Worm (Caenorhabditis elegans) whole organism, young adult: ENCODE results near the gene grwd-1.

Experiments used
- B0019.2 ChIP-seq: fragments of 200-800 bp; sonication (Bioruptor generic); conservative IDR thresholded peaks from 2 replicates; pipeline ENCODE4 v1.3.6; 2022; ENCODE audit warnings: missing genetic modification reagents, missing genetic modification characterization, missing compliant biosample characterization
- B0336.3 ChIP-seq: fragments of 200-800 bp; sonication (Bioruptor generic); IDR thresholded peaks from 2 replicates; pipeline ENCODE4 v1.3.6; 2022; ENCODE audit warnings: missing genetic modification characterization, missing compliant biosample characterization
- F37B4.10 ChIP-seq: fragments of 200-800 bp; sonication (Bioruptor generic); IDR thresholded peaks from 2 replicates; pipeline ENCODE4 v1.3.6; 2022; ENCODE audit warnings: missing genetic modification characterization, missing compliant biosample characterization
- F39B2.1 ChIP-seq: fragments of 200-800 bp; sonication (Bioruptor generic); IDR thresholded peaks from 2 replicates; pipeline ENCODE4 v1.3.6; 2022; ENCODE audit warnings: missing genetic modification reagents, missing genetic modification characterization, missing compliant biosample characterization
- K11D2.4 ChIP-seq: fragments of 200-800 bp; sonication (Bioruptor generic); IDR thresholded peaks from 2 replicates; pipeline ENCODE4 v1.3.6; 2022; ENCODE audit warnings: missing genetic modification reagents, missing genetic modification characterization, missing compliant biosample characterization
- Y53G8AR.9 ChIP-seq: fragments of 200-800 bp; sonication (Bioruptor generic); conservative IDR thresholded peaks from 2 replicates; pipeline ENCODE4 v1.3.6; 2022; ENCODE audit warnings: missing genetic modification reagents, missing genetic modification characterization, missing compliant biosample characterization
- Y95B8A.8 ChIP-seq: fragments of 200-800 bp; sonication (Bioruptor generic); IDR thresholded peaks from 2 replicates; pipeline ENCODE4 v1.3.6; 2022; ENCODE audit warnings: missing genetic modification reagents, missing genetic modification characterization, missing compliant biosample characterization
- akir-1 ChIP-seq: fragments of 200-800 bp; sonication (Bioruptor generic); optimal IDR thresholded peaks from 2 replicates; lab custom pipeline; 2018; ENCODE audit warnings: mild to moderate bottlenecking, missing genetic modification characterization, moderate library complexity, missing compliant biosample characterization
- aptf-3 ChIP-seq: fragments of 200-800 bp; sonication (Bioruptor generic); IDR thresholded peaks from 2 replicates; pipeline ENCODE4 v1.3.6; 2022; ENCODE audit warnings: missing genetic modification characterization, missing compliant biosample characterization
- atf-7 ChIP-seq: sonication (generic microtip); optimal IDR thresholded peaks from 2 replicates; lab custom pipeline; 2017; ENCODE audit warnings: mild to moderate bottlenecking, missing genetic modification characterization, missing compliant biosample characterization
- athp-1 ChIP-seq: sonication (generic microtip); optimal IDR thresholded peaks from 2 replicates; lab custom pipeline; 2017; ENCODE audit warnings: mild to moderate bottlenecking, missing genetic modification characterization, missing compliant biosample characterization
- attf-3 ChIP-seq: fragments of 200-800 bp; sonication (Bioruptor generic); conservative IDR thresholded peaks from 2 replicates; pipeline ENCODE4 v1.3.6; 2022; ENCODE audit warnings: missing genetic modification reagents, missing genetic modification characterization, missing compliant biosample characterization
- attf-6 ChIP-seq: fragments of 200-800 bp; sonication (Bioruptor generic); IDR thresholded peaks from 2 replicates; pipeline ENCODE4 v1.3.6; 2022; ENCODE audit warnings: missing genetic modification reagents, missing genetic modification characterization, missing compliant biosample characterization
- bed-1 ChIP-seq: fragments of 200-800 bp; sonication (Bioruptor generic); IDR thresholded peaks from 2 replicates; pipeline ENCODE4 v1.3.6; 2022; ENCODE audit warnings: missing genetic modification reagents, missing genetic modification characterization, missing compliant biosample characterization
- efl-1 ChIP-seq: fragments of 150-350 bp; optimal IDR thresholded peaks from 2 replicates; lab custom pipeline; 2014; ENCODE audit warnings: missing biosample characterization, missing genetic modification reagents, missing genetic modification characterization
- egl-44 ChIP-seq: fragments of 200-800 bp; sonication (Bioruptor generic); IDR thresholded peaks from 2 replicates; pipeline ENCODE4 v1.3.6; 2022; ENCODE audit warnings: missing genetic modification reagents, missing genetic modification characterization, missing compliant biosample characterization
- hlh-12 ChIP-seq: sonication (generic microtip); optimal IDR thresholded peaks from 2 replicates; lab custom pipeline; 2016; ENCODE audit warnings: missing genetic modification characterization, missing compliant biosample characterization
- hlh-26 ChIP-seq: fragments of 200-800 bp; sonication (Bioruptor generic); conservative IDR thresholded peaks from 2 replicates; pipeline ENCODE4 v1.3.6; 2022; ENCODE audit warnings: missing genetic modification reagents, missing genetic modification characterization, missing compliant biosample characterization
- let-526 ChIP-seq: fragments of 200-800 bp; sonication (Bioruptor generic); IDR thresholded peaks from 2 replicates; pipeline ENCODE4 v1.3.6; 2022; ENCODE audit warnings: missing genetic modification reagents, missing genetic modification characterization, missing compliant biosample characterization
- lin-54 ChIP-seq: fragments of 200-800 bp; sonication (Bioruptor generic); optimal IDR thresholded peaks from 2 replicates; lab custom pipeline; 2018; ENCODE audit warnings: mild to moderate bottlenecking, missing genetic modification characterization, missing compliant biosample characterization
- lsl-1 ChIP-seq: fragments of 200-800 bp; sonication (Bioruptor generic); optimal IDR thresholded peaks from 2 replicates; lab custom pipeline; 2018; ENCODE audit warnings: mild to moderate bottlenecking, missing genetic modification characterization, moderate library complexity, missing compliant biosample characterization
- madf-8 ChIP-seq: fragments of 200-800 bp; sonication (Bioruptor generic); conservative IDR thresholded peaks from 2 replicates; pipeline ENCODE4 v1.3.6; 2022; ENCODE audit warnings: missing genetic modification reagents, missing genetic modification characterization, missing compliant biosample characterization
- mcd-1 ChIP-seq: fragments of 200-800 bp; sonication (Bioruptor generic); IDR thresholded peaks from 2 replicates; pipeline ENCODE4 v1.3.6; 2022; ENCODE audit warnings: missing genetic modification reagents, missing genetic modification characterization, missing compliant biosample characterization
- nfya-1 ChIP-seq: sonication (generic microtip); optimal IDR thresholded peaks from 2 replicates; lab custom pipeline; 2017; ENCODE audit warnings: antibody characterized with exemption, missing compliant biosample characterization, missing genetic modification characterization, borderline replicate concordance; ENCODE audit not compliant: insufficient read depth
- nhr-27 ChIP-seq: fragments of 200-800 bp; sonication (Bioruptor generic); optimal IDR thresholded peaks from 2 replicates; lab custom pipeline; 2018; ENCODE audit warnings: mild to moderate bottlenecking, missing genetic modification characterization, moderate library complexity, missing compliant biosample characterization
- nhr-80 ChIP-seq: sonication (generic microtip); optimal IDR thresholded peaks from 2 replicates; lab custom pipeline; 2016; ENCODE audit warnings: missing genetic modification characterization, missing compliant biosample characterization
- sea-2 ChIP-seq: fragments of 200-800 bp; sonication (Bioruptor generic); IDR thresholded peaks from 2 replicates; pipeline ENCODE4 v1.3.6; 2022; ENCODE audit warnings: missing genetic modification characterization, missing compliant biosample characterization
- snpc-3.4 ChIP-seq: sonication (generic microtip); optimal IDR thresholded peaks from 2 replicates; lab custom pipeline; 2017; ENCODE audit warnings: missing genetic modification characterization, mild to moderate bottlenecking, missing compliant biosample characterization, antibody characterized with exemption, moderate library complexity, missing genotype, missing genetic modification reagents
- sptf-2 ChIP-seq: fragments of 200-800 bp; sonication (Bioruptor generic); optimal IDR thresholded peaks from 2 replicates; lab custom pipeline; 2018; ENCODE audit warnings: mild to moderate bottlenecking, missing genetic modification characterization, missing compliant biosample characterization
- unc-62 ChIP-seq: fragments of 150-350 bp; optimal IDR thresholded peaks from 2 replicates; lab custom pipeline; 2014; ENCODE audit warnings: missing biosample characterization, missing genetic modification reagents, missing genetic modification characterization
- zim-3 ChIP-seq: sonication (generic microtip); optimal IDR thresholded peaks from 2 replicates; lab custom pipeline; 2017; ENCODE audit warnings: mild to moderate bottlenecking, missing genetic modification characterization, moderate library complexity, missing compliant biosample characterization
- ztf-22 ChIP-seq: fragments of 200-800 bp; sonication (Bioruptor generic); optimal IDR thresholded peaks from 2 replicates; lab custom pipeline; 2018; ENCODE audit warnings: mild to moderate bottlenecking, missing genetic modification characterization, moderate library complexity, missing compliant biosample characterization
- ztf-26 ChIP-seq: sonication (generic microtip); optimal IDR thresholded peaks from 2 replicates; lab custom pipeline; 2017; ENCODE audit warnings: missing genetic modification characterization, missing compliant biosample characterization
- ztf-28 ChIP-seq: fragments of 200-800 bp; sonication (Bioruptor generic); IDR thresholded peaks from 2 replicates; pipeline ENCODE4 v1.3.6; 2022; ENCODE audit warnings: missing genetic modification reagents, missing genetic modification characterization, missing compliant biosample characterization
- ztf-3 ChIP-seq: fragments of 200-800 bp; sonication (Bioruptor generic); optimal IDR thresholded peaks from 2 replicates; lab custom pipeline; 2018; ENCODE audit warnings: mild to moderate bottlenecking, missing genetic modification characterization, missing compliant biosample characterization

The grwd-1 gene

ce11 chrIII:5172470-5172869 lies 19.2 kb downstream of the grwd-1 start, which contains the start of gene K10D2.5 (continued):
- no peak for TF ChIP-seq unc-62 (GFP tag; lab: Kevin White, UChicago)
- no peak for TF ChIP-seq sea-2 (GFP tag; lab: Robert Waterston, UW)
- no peak for TF ChIP-seq nhr-27 (tag; lab: Kevin White, UChicago)
- TF ChIP-seq B0336.3: peak; percentile 86
- peak; percentile 66 for TF ChIP-seq sptf-2
- peak; percentile 94 for TF ChIP-seq K11D2.4 (GFP tag; lab: Robert Waterston, UW)
- peak; percentile 78 for TF ChIP-seq efl-1 (GFP tag; lab: Kevin White, UChicago)
- TF ChIP-seq nfya-1 (tag; lab: Kevin White, UChicago): no peak
- peak; percentile 80 for TF ChIP-seq nhr-80 (tag; lab: Kevin White, UChicago)
- peak; percentile 77; the same call in 1 of the 2 replicates for TF ChIP-seq F39B2.1 (GFP tag; lab: Robert Waterston, UW)
- TF ChIP-seq atf-7 (tag; lab: Kevin White, UChicago): peak; percentile 55
- no peak for TF ChIP-seq hlh-12 (tag; lab: Kevin White, UChicago)
- TF ChIP-seq ztf-22 (GFP tag; lab: Kevin White, UChicago): peak; percentile 72
- TF ChIP-seq egl-44 (GFP tag; lab: Robert Waterston, UW): peak; percentile 66; the same call in 1 of the 2 replicates

DNA sequence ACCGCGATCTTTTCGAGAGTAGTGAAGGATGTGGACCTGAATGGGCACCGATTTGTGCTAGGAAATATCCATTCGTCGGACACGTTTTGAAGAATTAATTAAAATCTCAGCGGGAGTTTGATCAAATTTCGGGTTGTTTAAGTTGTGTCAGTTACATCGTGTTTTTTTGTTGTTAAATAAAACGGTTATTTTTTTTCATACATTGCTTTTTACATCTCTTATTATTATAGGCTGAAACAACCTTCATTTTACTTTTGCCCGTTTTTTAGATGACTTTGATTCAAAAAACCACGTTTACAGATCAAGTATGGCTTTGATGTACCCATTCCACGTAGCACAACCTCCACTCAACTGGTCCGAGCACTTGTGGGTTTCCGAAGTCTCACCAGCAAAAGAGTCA lies 19.9 kb downstream of the grwd-1 start, which contains the start of gene emb-1:
emb-1 (plus strand) TSS at position 301 of the 400 bp plus-strand sequence.
- no peak for TF ChIP-seq ztf-28

ce11 chrIII:5173622-5174021 lies 20.4 kb downstream of the grwd-1 start, which contains the start of gene cid-1:
Gene cid-1, plus strand, starts transcription at chrIII:5173922.
- TF ChIP-seq Y53G8AR.9 (GFP tag; lab: Robert Waterston, UW) (no peak), madf-8 (GFP tag; lab: Robert Waterston, UW) (no peak), attf-6 (GFP tag; lab: Robert Waterston, UW) (no peak), ztf-3 (GFP tag; lab: Kevin White, UChicago) (no peak), athp-1 (tag; lab: Kevin White, UChicago) (no peak), let-526 (no peak), nfya-1 (tag; lab: Kevin White, UChicago) (no peak), B0019.2 (GFP tag; lab: Robert Waterston, UW) (no peak), efl-1 (GFP tag; lab: Kevin White, UChicago) (no peak), Y95B8A.8 (GFP tag; lab: Robert Waterston, UW) (no peak), lin-54 (GFP tag; lab: Kevin White, UChicago) (no peak), F37B4.10 (GFP tag; lab: Robert Waterston, UW) (no peak), akir-1 (GFP tag; lab: Kevin White, UChicago) (no peak), zim-3 (tag; lab: Kevin White, UChicago) (no peak), aptf-3 (GFP tag; lab: Robert Waterston, UW) (no peak), hlh-26 (GFP tag; lab: Robert Waterston, UW) (no peak), mcd-1 (no peak), sptf-2 (no peak), snpc-3.4 (tag; lab: Kevin White, UChicago) (no peak)
- TF ChIP-seq, all 124 proteins: peak for 0

- TF ChIP-seq B0019.2 (GFP tag; lab: Robert Waterston, UW) (no peak), lsl-1 (no peak), bed-1 (GFP tag; lab: Robert Waterston, UW) (no peak), attf-3 (no peak), ztf-26 (tag; lab: Kevin White, UChicago) (no peak)
Observed at ce11 chrIII:5179166-5179565, 25.9 kb downstream of the grwd-1 start.
